Fruit fly (Drosophila melanogaster) whole organism, embryonic: ENCODE measurements around the gene fkh.

Experiments used
- Abd-B ChIP-seq: fragments of 200-800 bp; sonication (Bioruptor generic); optimal IDR thresholded peaks from 2 replicates; lab custom pipeline; 2018; ENCODE audit warnings: missing biosample characterization, mild to moderate bottlenecking, missing genetic modification characterization, moderate library complexity
- Asciz ChIP-seq: fragments of 200-800 bp; sonication (Bioruptor generic); optimal IDR thresholded peaks from 2 replicates; lab custom pipeline; 2017; ENCODE audit warnings: missing biosample characterization, mild to moderate bottlenecking, missing genetic modification characterization, missing genetic modification reagents
- Atf3 ChIP-seq: fragments of 200-800 bp; sonication (Bioruptor generic); optimal IDR thresholded peaks from 3 replicates; lab custom pipeline; 2016; ENCODE audit warnings: missing biosample characterization, missing genetic modification characterization
- CG1024 ChIP-seq: fragments of 200-800 bp; sonication (Bioruptor generic); IDR thresholded peaks from 2 replicates; pipeline ENCODE4 v1.3.6; 2022; ENCODE audit warnings: missing biosample characterization, missing genetic modification characterization
- CG10431 ChIP-seq: fragments of 200-800 bp; sonication (Bioruptor generic); optimal IDR thresholded peaks from 3 replicates; lab custom pipeline; 2018; ENCODE audit warnings: missing biosample characterization, mild to moderate bottlenecking, missing genetic modification characterization
- CG11504 ChIP-seq: fragments of 200-800 bp; sonication (Bioruptor generic); optimal IDR thresholded peaks from 3 replicates; lab custom pipeline; 2019; ENCODE audit warnings: missing biosample characterization, mild to moderate bottlenecking, missing genetic modification characterization, moderate library complexity
- CG11723 ChIP-seq: fragments of 200-800 bp; sonication (Bioruptor generic); optimal IDR thresholded peaks from 2 replicates; lab custom pipeline; 2017; ENCODE audit warnings: missing biosample characterization, mild to moderate bottlenecking, missing genetic modification characterization
- CG12155 ChIP-seq: fragments of 200-800 bp; sonication (Bioruptor generic); optimal IDR thresholded peaks from 3 replicates; lab custom pipeline; 2016; ENCODE audit warnings: missing biosample characterization, missing genetic modification characterization
- CG12769 ChIP-seq: fragments of 200-800 bp; sonication (Bioruptor generic); optimal IDR thresholded peaks from 2 replicates; lab custom pipeline; 2019; ENCODE audit warnings: missing biosample characterization, mild to moderate bottlenecking, missing genetic modification characterization, moderate library complexity
- CG13775 ChIP-seq: fragments of 200-800 bp; sonication (Bioruptor generic); optimal IDR thresholded peaks from 3 replicates; lab custom pipeline; 2017; ENCODE audit warnings: missing biosample characterization, mild to moderate bottlenecking, missing genetic modification characterization
- CG17328 ChIP-seq: fragments of 200-800 bp; sonication (Bioruptor generic); IDR thresholded peaks from 2 replicates; pipeline ENCODE4 v1.3.6; 2022; ENCODE audit warnings: missing biosample characterization, missing genetic modification characterization
- CG1792 ChIP-seq: fragments of 200-800 bp; sonication (Bioruptor generic); optimal IDR thresholded peaks from 2 replicates; lab custom pipeline; 2016; ENCODE audit warnings: missing biosample characterization, missing genetic modification characterization
- CG18619 ChIP-seq: fragments of 200-800 bp; sonication (Bioruptor generic); optimal IDR thresholded peaks from 3 replicates; lab custom pipeline; 2017; ENCODE audit warnings: missing biosample characterization, mild to moderate bottlenecking, missing genetic modification characterization
- CG2678 ChIP-seq: fragments of 200-800 bp; sonication (Bioruptor generic); optimal IDR thresholded peaks from 3 replicates; lab custom pipeline; 2019; ENCODE audit warnings: missing biosample characterization, mild to moderate bottlenecking, missing genetic modification characterization, moderate library complexity
- CG31441 ChIP-seq: fragments of 200-800 bp; sonication (Bioruptor generic); IDR thresholded peaks from 2 replicates; pipeline ENCODE4 v1.3.6; 2022; ENCODE audit warnings: missing biosample characterization, missing genetic modification characterization
- CG32532 ChIP-seq: fragments of 200-800 bp; sonication (Bioruptor generic); IDR thresholded peaks from 2 replicates; pipeline ENCODE4 v1.3.6; 2022; ENCODE audit warnings: missing biosample characterization, missing genetic modification characterization
- CG32772 ChIP-seq: fragments of 200-800 bp; sonication (Bioruptor generic); IDR thresholded peaks from 2 replicates; pipeline ENCODE4 v1.3.6; 2022; ENCODE audit warnings: missing biosample characterization, missing genetic modification characterization
- CG3847 ChIP-seq: fragments of 200-800 bp; sonication (Bioruptor generic); IDR thresholded peaks from 2 replicates; pipeline ENCODE4 v1.3.6; 2022; ENCODE audit warnings: missing biosample characterization, missing genetic modification characterization
- CG4730 ChIP-seq: fragments of 200-800 bp; sonication (Bioruptor generic); IDR thresholded peaks from 2 replicates; pipeline ENCODE4 v1.3.6; 2022; ENCODE audit warnings: missing biosample characterization, missing genetic modification characterization
- CG4854 ChIP-seq: fragments of 200-800 bp; sonication (Bioruptor generic); optimal IDR thresholded peaks from 2 replicates; lab custom pipeline; 2016; ENCODE audit warnings: missing biosample characterization, missing genetic modification characterization, inconsistent platforms
- CG6254 ChIP-seq: fragments of 200-800 bp; sonication (Bioruptor generic); optimal IDR thresholded peaks from 3 replicates; lab custom pipeline; 2017; ENCODE audit warnings: mild to moderate bottlenecking, missing biosample characterization, missing genetic modification reagents, missing genetic modification characterization
- CG9215 ChIP-seq: fragments of 200-800 bp; sonication (Bioruptor generic); IDR thresholded peaks from 2 replicates; pipeline ENCODE4 v1.3.6; 2022; ENCODE audit warnings: missing biosample characterization, missing genetic modification characterization
- CG9727 ChIP-seq: fragments of 200-800 bp; sonication (Bioruptor generic); optimal IDR thresholded peaks from 3 replicates; lab custom pipeline; 2017; ENCODE audit warnings: missing biosample characterization, mild to moderate bottlenecking, missing genetic modification characterization
- Eip74EF ChIP-seq, 2 experiments: fragments of 200-800 bp in 1 of 2; fragments of >200 bp in 1 of 2; sonication (Bioruptor generic) in 1 of 2; optimal IDR thresholded peaks; 2 replicates each; lab custom pipeline; 2017 to 2019; ENCODE audit warnings: missing biosample characterization in 2 of 2, missing genetic modification characterization in 2 of 2, mild to moderate bottlenecking in 1 of 2, moderate library complexity in 1 of 2
- H15 ChIP-seq: fragments of 200-800 bp; sonication (Bioruptor generic); IDR thresholded peaks from 3 replicates; pipeline ENCODE4 v1.3.6; 2022; ENCODE audit warnings: missing biosample characterization, missing genetic modification characterization
- Mad ChIP-seq: fragments of 200-800 bp; sonication (Bioruptor generic); optimal IDR thresholded peaks from 2 replicates; lab custom pipeline; 2016; ENCODE audit warnings: missing biosample characterization, missing genetic modification characterization
- Ptx1 ChIP-seq: fragments of 200-800 bp; sonication (Bioruptor generic); IDR thresholded peaks from 2 replicates; pipeline ENCODE4 v1.3.6; 2022; ENCODE audit warnings: missing biosample characterization, missing genetic modification characterization
- Sox100B ChIP-seq: fragments of 200-800 bp; sonication (Bioruptor generic); optimal IDR thresholded peaks from 3 replicates; lab custom pipeline; 2018; ENCODE audit warnings: missing biosample characterization, mild to moderate bottlenecking, missing genetic modification characterization
- Sox102F ChIP-seq: fragments of 200-800 bp; sonication (Bioruptor generic); optimal IDR thresholded peaks from 2 replicates; lab custom pipeline; 2018; ENCODE audit warnings: missing biosample characterization, mild to moderate bottlenecking, missing genetic modification characterization, moderate library complexity
- Trl ChIP-seq, 3 experiments: fragments of >200 bp in 2 of 3; fragments of 200-800 bp in 1 of 3; sonication (Bioruptor generic) in 1 of 3; optimal IDR thresholded peaks; 2 replicates in 1 of 3; 3 replicates in 2 of 3; lab custom pipeline; 2016 to 2017; ENCODE audit warnings: missing biosample characterization in 1 of 3, missing genetic modification characterization in 1 of 3
- Usf ChIP-seq: fragments of 200-800 bp; sonication (Bioruptor generic); optimal IDR thresholded peaks from 2 replicates; lab custom pipeline; 2017; ENCODE audit warnings: missing genotype, missing biosample characterization, missing genetic modification characterization
- Xrp1 ChIP-seq: fragments of 200-800 bp; sonication (Bioruptor generic); IDR thresholded peaks from 2 replicates; pipeline ENCODE4 v1.3.6; 2022; ENCODE audit warnings: missing biosample characterization, missing genetic modification characterization
- aop ChIP-seq: fragments of 200-800 bp; sonication (Bioruptor generic); IDR thresholded peaks from 2 replicates; pipeline ENCODE4 v1.3.6; 2022; ENCODE audit warnings: missing biosample characterization, missing genetic modification characterization
- az2 ChIP-seq: fragments of 200-800 bp; sonication (Bioruptor generic); optimal IDR thresholded peaks from 3 replicates; lab custom pipeline; 2016; ENCODE audit warnings: missing biosample characterization, missing genetic modification characterization
- dm ChIP-seq: fragments of 200-800 bp; sonication (Bioruptor generic); optimal IDR thresholded peaks from 3 replicates; lab custom pipeline; 2016; ENCODE audit warnings: missing biosample characterization, missing genetic modification characterization
- dmrt11E ChIP-seq: fragments of 200-800 bp; sonication (Bioruptor generic); optimal IDR thresholded peaks from 3 replicates; lab custom pipeline; 2018; ENCODE audit warnings: missing biosample characterization, mild to moderate bottlenecking, missing genetic modification characterization, moderate library complexity
- dysf ChIP-seq: fragments of 200-800 bp; sonication (Bioruptor generic); IDR thresholded peaks from 3 replicates; pipeline ENCODE4 v1.3.6; 2022; ENCODE audit warnings: missing biosample characterization, missing genetic modification characterization
- esg ChIP-seq: fragments of 200-800 bp; sonication (Bioruptor generic); conservative IDR thresholded peaks from 2 replicates; pipeline ENCODE4 v1.3.6; 2022; ENCODE audit warnings: missing biosample characterization, missing genetic modification characterization
- ftz-f1 ChIP-seq: fragments of 200-800 bp; sonication (Bioruptor generic); optimal IDR thresholded peaks from 2 replicates; lab custom pipeline; 2016; ENCODE audit warnings: missing biosample characterization, missing genetic modification characterization
- grau ChIP-seq: fragments of 200-800 bp; optimal IDR thresholded peaks from 3 replicates; lab custom pipeline; 2019; ENCODE audit warnings: missing biosample characterization, mild to moderate bottlenecking, missing genetic modification characterization, moderate library complexity
- inv ChIP-seq: fragments of 200-800 bp; sonication (Bioruptor generic); IDR thresholded peaks from 2 replicates; pipeline ENCODE4 v1.3.6; 2022; ENCODE audit warnings: missing biosample characterization, missing genetic modification characterization; ENCODE audit not compliant: partially characterized antibody
- jigr1 ChIP-seq: fragments of 200-800 bp; sonication (Bioruptor generic); IDR thresholded peaks from 3 replicates; pipeline ENCODE4 v1.3.6; 2022; ENCODE audit warnings: missing biosample characterization, missing genetic modification characterization
- klu ChIP-seq: fragments of 200-800 bp; sonication (Bioruptor generic); IDR thresholded peaks from 2 replicates; pipeline ENCODE4 v1.3.6; 2022; ENCODE audit warnings: missing biosample characterization, missing genetic modification characterization
- maf-S ChIP-seq: fragments of 200-800 bp; sonication (Bioruptor generic); optimal IDR thresholded peaks from 2 replicates; lab custom pipeline; 2016; ENCODE audit warnings: missing biosample characterization, missing genetic modification characterization
- mam ChIP-seq: fragments of 200-800 bp; sonication (Bioruptor generic); optimal IDR thresholded peaks from 3 replicates; lab custom pipeline; 2016; ENCODE audit warnings: missing biosample characterization, missing genetic modification characterization
- oc ChIP-seq: fragments of 200-800 bp; sonication (Bioruptor generic); optimal IDR thresholded peaks from 2 replicates; lab custom pipeline; 2018; ENCODE audit warnings: missing biosample characterization, mild to moderate bottlenecking, missing genetic modification characterization, moderate library complexity
- otp ChIP-seq: fragments of 200-800 bp; sonication (Bioruptor generic); IDR thresholded peaks from 3 replicates; pipeline ENCODE4, ENCODE4 v1.3.6; 2022; ENCODE audit warnings: missing biosample characterization, missing genetic modification characterization
- pum ChIP-seq: fragments of 200-800 bp; sonication (Bioruptor generic); optimal IDR thresholded peaks from 2 replicates; lab custom pipeline; 2016; ENCODE audit warnings: missing biosample characterization, missing genetic modification characterization
- sd ChIP-seq: fragments of 200-800 bp; sonication (Bioruptor generic); optimal IDR thresholded peaks from 3 replicates; lab custom pipeline; 2018; ENCODE audit warnings: missing biosample characterization, mild to moderate bottlenecking, missing genetic modification characterization, moderate library complexity
- sim ChIP-seq: fragments of 200-800 bp; sonication (Bioruptor generic); IDR thresholded peaks from 2 replicates; pipeline ENCODE4 v1.3.6; 2022; ENCODE audit warnings: missing biosample characterization, missing genetic modification characterization
- sob ChIP-seq: fragments of 200-800 bp; sonication (Bioruptor generic); IDR thresholded peaks from 2 replicates; pipeline ENCODE4 v1.3.6; 2022; ENCODE audit warnings: missing biosample characterization, missing genetic modification characterization
- wdn ChIP-seq: fragments of 200-800 bp; sonication (Bioruptor generic); IDR thresholded peaks from 2 replicates; pipeline ENCODE4 v1.3.6; 2022; ENCODE audit warnings: missing biosample characterization, missing genetic modification characterization

fkh gene

DNA sequence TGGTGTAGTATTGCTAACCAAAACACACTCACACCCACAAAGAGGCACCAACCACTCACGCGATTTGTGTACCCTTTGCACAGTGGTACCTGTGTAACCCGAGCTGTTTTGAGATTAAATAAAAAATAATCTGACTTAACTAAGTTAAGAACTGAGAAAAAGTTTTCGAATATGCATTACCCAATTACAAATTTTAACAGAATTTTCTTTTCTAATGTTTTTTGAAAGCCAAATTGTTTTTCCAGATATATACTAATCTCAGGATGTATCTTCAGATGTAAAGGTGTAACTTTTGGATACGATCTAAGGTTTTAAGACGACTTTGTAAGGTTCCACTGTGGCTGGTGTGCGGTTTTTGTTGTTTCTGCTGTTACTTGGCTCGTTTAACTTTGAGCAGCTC, 48.7 kb upstream of the fkh start (continued):
- no peak for TF ChIP-seq Mad (GFP tag; lab: Kevin White, UChicago)
- TF ChIP-seq esg, result 0 out of 2 replicates have a peak, but pooled peaks have one; percentile 18
- no peak for TF ChIP-seq sd (tag; lab: Kevin White, UChicago)
- no peak for TF ChIP-seq az2 (GFP tag; lab: Kevin White, UChicago)
- no peak for TF ChIP-seq CG3847 (GFP tag; lab: Robert Waterston, UW)
- no peak for TF ChIP-seq CG13775
- no peak for TF ChIP-seq CG9215 (GFP tag; lab: Robert Waterston, UW)
- no peak for TF ChIP-seq CG18619
- TF ChIP-seq klu (GFP tag; lab: Robert Waterston, UW), result no peak
- peak; percentile 29 for TF ChIP-seq Sox102F (GFP tag; lab: Kevin White, UChicago)
- TF ChIP-seq oc (tag; lab: Kevin White, UChicago), result no peak
- TF ChIP-seq CG2678 (tag; lab: Kevin White, UChicago), result peak; percentile 12
- no peak for TF ChIP-seq CG12769
- no peak for TF ChIP-seq CG6254 (GFP tag; lab: Kevin White, UChicago)
- TF ChIP-seq CG32532, result no peak
- TF ChIP-seq sob, result no peak
- TF ChIP-seq otp (GFP tag; lab: Robert Waterston, UW), result no peak
- TF ChIP-seq CG1792, result no peak
- no peak for TF ChIP-seq dmrt11E
- no peak for TF ChIP-seq CG9727 (GFP tag; lab: Kevin White, UChicago)
- TF ChIP-seq CG17328 (GFP tag; lab: Robert Waterston, UW), result 0 out of 2 replicates have a peak, but pooled peaks have one; percentile 14
- TF ChIP-seq CG31441 (GFP tag; lab: Robert Waterston, UW), result 0 out of 2 replicates have a peak, but pooled peaks have one; percentile 19
- TF ChIP-seq aop (GFP tag; lab: Robert Waterston, UW), result no peak
- no peak for TF ChIP-seq CG10431 (GFP tag; lab: Kevin White, UChicago)
- TF ChIP-seq CG4730 (GFP tag; lab: Robert Waterston, UW), result no peak
- no peak for TF ChIP-seq ftz-f1 (GFP tag; lab: Kevin White, UChicago)
- TF ChIP-seq Abd-B (GFP tag; lab: Kevin White, UChicago), result no peak
- no peak for TF ChIP-seq maf-S
- peak; percentile 53 for TF ChIP-seq grau (tag; lab: Kevin White, UChicago)
- TF ChIP-seq CG12155 (GFP tag; lab: Kevin White, UChicago), result no peak
- TF ChIP-seq dm, result no peak
- no peak for TF ChIP-seq CG4854
- TF ChIP-seq dysf (GFP tag; lab: Robert Waterston, UW), result 0 out of 3 replicates have a peak, but pooled peaks have one; percentile 30
- TF ChIP-seq CG11504, result peak; percentile 43
- TF ChIP-seq Xrp1 (GFP tag; lab: Robert Waterston, UW), result 0 out of 2 replicates have a peak, but pooled peaks have one; percentile 13
- no peak for TF ChIP-seq pum (GFP tag; lab: Kevin White, UChicago)
- TF ChIP-seq Sox100B (GFP tag; lab: Kevin White, UChicago), result no peak
- no peak for TF ChIP-seq CG32772 (GFP tag; lab: Robert Waterston, UW)
- TF ChIP-seq CG11723 (GFP tag; lab: Kevin White, UChicago), result no peak
- TF ChIP-seq Asciz (GFP tag; lab: Kevin White, UChicago), result no peak
- peak; percentile 28; the same call in 1 of the 2 replicates for TF ChIP-seq Ptx1 (GFP tag; lab: Robert Waterston, UW)
- no peak for TF ChIP-seq Atf3 (GFP tag; lab: Kevin White, UChicago)
- no peak for TF ChIP-seq Trl (optimal IDR thresholded peaks at IDR 0.05; lab: Kevin White, UChicago)
- TF ChIP-seq Trl (GFP tag; optimal IDR thresholded peaks at IDR 0.05; lab: Kevin White, UChicago), result no peak
- TF ChIP-seq Usf, result no peak
- no peak for TF ChIP-seq wdn (GFP tag; lab: Robert Waterston, UW)
- TF ChIP-seq jigr1 (GFP tag; lab: Robert Waterston, UW), result no peak
- no peak for TF ChIP-seq H15 (GFP tag; lab: Robert Waterston, UW)
- no peak for TF ChIP-seq inv (GFP tag; lab: Robert Waterston, UW)
- no peak for TF ChIP-seq Eip74EF (GFP tag; optimal IDR thresholded peaks at IDR 0.05; lab: Kevin White, UChicago)
- no peak for TF ChIP-seq mam (GFP tag; lab: Kevin White, UChicago)
- TF ChIP-seq sim (GFP tag; lab: Robert Waterston, UW), result no peak
- no peak for TF ChIP-seq CG1024 (GFP tag; lab: Robert Waterston, UW)
